Fruit fly (Drosophila melanogaster) whole organism, embryonic: ENCODE results near the gene CG33090.

Experiments used
- Bdp1 ChIP-seq: fragments of 200-800 bp; sonication (Bioruptor generic); optimal IDR thresholded peaks from 3 replicates; lab custom pipeline; 2016; ENCODE audit warnings: missing biosample characterization, missing genetic modification characterization
- CG10147 ChIP-seq: fragments of 200-800 bp; sonication (Bioruptor generic); optimal IDR thresholded peaks from 2 replicates; lab custom pipeline; 2019; ENCODE audit warnings: missing biosample characterization, mild to moderate bottlenecking, missing genetic modification characterization, moderate library complexity
- CG10274 ChIP-seq: fragments of 200-800 bp; sonication (Bioruptor generic); optimal IDR thresholded peaks from 3 replicates; lab custom pipeline; 2017; ENCODE audit warnings: missing biosample characterization, mild to moderate bottlenecking, missing genetic modification characterization
- CG11085 ChIP-seq: fragments of 200-800 bp; sonication (Bioruptor generic); IDR thresholded peaks from 2 replicates; pipeline ENCODE4 v1.3.6; 2022; ENCODE audit warnings: missing biosample characterization, missing genetic modification characterization
- CG12942 ChIP-seq: fragments of 200-800 bp; sonication (Bioruptor generic); optimal IDR thresholded peaks from 3 replicates; lab custom pipeline; 2016; ENCODE audit warnings: missing biosample characterization, missing genetic modification characterization
- CG14050 ChIP-seq: fragments of 200-800 bp; sonication (Bioruptor generic); IDR thresholded peaks from 3 replicates; pipeline ENCODE4 v1.3.6; 2022; ENCODE audit warnings: missing biosample characterization, missing genetic modification characterization
- CG16863 ChIP-seq: fragments of 200-800 bp; sonication (Bioruptor generic); optimal IDR thresholded peaks from 3 replicates; lab custom pipeline; 2016; ENCODE audit warnings: missing biosample characterization, missing genetic modification characterization
- CG17912 ChIP-seq: fragments of 200-800 bp; sonication (Bioruptor generic); optimal IDR thresholded peaks from 2 replicates; lab custom pipeline; 2018; ENCODE audit warnings: missing biosample characterization, mild to moderate bottlenecking, missing genetic modification characterization
- CG18764 ChIP-seq: fragments of 200-800 bp; sonication (Bioruptor generic); optimal IDR thresholded peaks from 3 replicates; lab custom pipeline; 2016; ENCODE audit warnings: missing biosample characterization, missing genetic modification characterization
- CG2875 ChIP-seq: fragments of 200-800 bp; sonication (Bioruptor generic); optimal IDR thresholded peaks from 2 replicates; lab custom pipeline; 2017; ENCODE audit warnings: missing biosample characterization, mild to moderate bottlenecking, missing genetic modification characterization, missing genetic modification reagents
- CG3726 ChIP-seq: fragments of 200-800 bp; sonication (Bioruptor generic); IDR thresholded peaks from 3 replicates; pipeline ENCODE4, ENCODE4 v1.3.6; 2022; ENCODE audit warnings: missing biosample characterization, missing genetic modification characterization
- CG6175 ChIP-seq: fragments of 200-800 bp; sonication (Bioruptor generic); IDR thresholded peaks from 3 replicates; pipeline ENCODE4 v1.3.6; 2022; ENCODE audit warnings: missing biosample characterization, missing genetic modification characterization
- Camta ChIP-seq: fragments of 200-800 bp; sonication (Bioruptor generic); optimal IDR thresholded peaks from 2 replicates; lab custom pipeline; 2016; ENCODE audit warnings: missing biosample characterization, missing genetic modification characterization
- D ChIP-seq, 2 experiments: fragments of 200-800 bp in 1 of 2; fragments of >200 bp in 1 of 2; sonication (Bioruptor generic) in 1 of 2; optimal IDR thresholded peaks; 2 replicates in 1 of 2; 3 replicates in 1 of 2; lab custom pipeline; 2017; ENCODE audit warnings: mild to moderate bottlenecking in 1 of 2, missing biosample characterization in 1 of 2, missing genetic modification characterization in 1 of 2, missing genetic modification reagents in 1 of 2
- D19B ChIP-seq: fragments of 200-800 bp; sonication (Bioruptor generic); optimal IDR thresholded peaks from 2 replicates; lab custom pipeline; 2017; ENCODE audit warnings: missing biosample characterization, mild to moderate bottlenecking, missing genetic modification characterization
- Dfd ChIP-seq, 2 experiments: fragments of >200 bp; optimal IDR thresholded peaks; 2 replicates each; lab custom pipeline; 2017; ENCODE audit warnings: missing biosample characterization in 2 of 2, missing genetic modification characterization in 2 of 2
- Dip3 ChIP-seq: fragments of 200-800 bp; sonication (Bioruptor generic); optimal IDR thresholded peaks from 3 replicates; lab custom pipeline; 2016; ENCODE audit warnings: missing biosample characterization, missing genetic modification characterization
- Doc2 ChIP-seq: fragments of 200-800 bp; sonication (Bioruptor generic); IDR thresholded peaks from 2 replicates; pipeline ENCODE4 v1.3.6; 2022; ENCODE audit warnings: missing biosample characterization, missing genetic modification characterization
- Hr78 ChIP-seq, 2 experiments: fragments of 200-800 bp in 1 of 2; fragments of >200 bp in 1 of 2; sonication (Bioruptor generic) in 1 of 2; optimal IDR thresholded peaks; 2 replicates each; lab custom pipeline; 2017 to 2019; ENCODE audit warnings: missing biosample characterization in 2 of 2, missing genetic modification characterization in 2 of 2, mild to moderate bottlenecking in 1 of 2, moderate library complexity in 1 of 2
- Lhr ChIP-seq: fragments of 200-800 bp; sonication (Bioruptor generic); optimal IDR thresholded peaks from 3 replicates; lab custom pipeline; 2017; ENCODE audit warnings: mild to moderate bottlenecking, missing biosample characterization, missing genetic modification reagents, missing genetic modification characterization
- Meics ChIP-seq: fragments of 200-800 bp; sonication (Bioruptor generic); optimal IDR thresholded peaks from 2 replicates; lab custom pipeline; 2017; ENCODE audit warnings: missing biosample characterization, mild to moderate bottlenecking, missing genetic modification characterization
- Mrtf ChIP-seq: fragments of 200-800 bp; sonication (Bioruptor generic); IDR thresholded peaks from 3 replicates; pipeline ENCODE4 v1.3.6; 2022; ENCODE audit warnings: missing biosample characterization, missing genetic modification characterization
- NFAT ChIP-seq: fragments of 200-800 bp; sonication (Bioruptor generic); IDR thresholded peaks from 2 replicates; pipeline ENCODE4 v1.3.6; 2022; ENCODE audit warnings: missing biosample characterization, missing genetic modification characterization
- Nf-YB ChIP-seq: fragments of 200-800 bp; sonication (Bioruptor generic); optimal IDR thresholded peaks from 3 replicates; lab custom pipeline; 2019; ENCODE audit warnings: missing biosample characterization, mild to moderate bottlenecking, missing genetic modification characterization, moderate library complexity
- Optix ChIP-seq: fragments of 200-800 bp; sonication (Bioruptor generic); IDR thresholded peaks from 3 replicates; pipeline ENCODE4 v1.3.6; 2022; ENCODE audit warnings: missing biosample characterization, missing genetic modification characterization
- Ptx1 ChIP-seq: fragments of 200-800 bp; sonication (Bioruptor generic); IDR thresholded peaks from 2 replicates; pipeline ENCODE4 v1.3.6; 2022; ENCODE audit warnings: missing biosample characterization, missing genetic modification characterization
- Sox102F ChIP-seq: fragments of 200-800 bp; sonication (Bioruptor generic); optimal IDR thresholded peaks from 2 replicates; lab custom pipeline; 2018; ENCODE audit warnings: missing biosample characterization, mild to moderate bottlenecking, missing genetic modification characterization, moderate library complexity
- ara ChIP-seq: fragments of 200-800 bp; sonication (Bioruptor generic); IDR thresholded peaks from 2 replicates; pipeline ENCODE4 v1.3.6; 2022; ENCODE audit warnings: missing biosample characterization, missing genetic modification characterization
- bab2 ChIP-seq: fragments of 200-800 bp; sonication (Bioruptor generic); optimal IDR thresholded peaks from 2 replicates; lab custom pipeline; 2016; ENCODE audit warnings: missing biosample characterization, missing genetic modification characterization
- corto ChIP-seq: fragments of 200-800 bp; sonication (Bioruptor generic); optimal IDR thresholded peaks from 2 replicates; lab custom pipeline; 2016; ENCODE audit warnings: missing biosample characterization, mild to moderate bottlenecking, missing genetic modification characterization, moderate library complexity
- crol ChIP-seq: fragments of 200-800 bp; sonication (Bioruptor generic); IDR thresholded peaks from 2 replicates; pipeline ENCODE4 v1.3.6; 2022; ENCODE audit warnings: missing biosample characterization, missing genetic modification characterization
- dm ChIP-seq: fragments of 200-800 bp; sonication (Bioruptor generic); optimal IDR thresholded peaks from 3 replicates; lab custom pipeline; 2016; ENCODE audit warnings: missing biosample characterization, missing genetic modification characterization
- ems ChIP-seq: fragments of 200-800 bp; sonication (Bioruptor generic); optimal IDR thresholded peaks from 3 replicates; lab custom pipeline; 2016; ENCODE audit warnings: missing biosample characterization, missing genetic modification characterization
- kni ChIP-seq: fragments of 200-800 bp; sonication (Bioruptor generic); optimal IDR thresholded peaks from 3 replicates; lab custom pipeline; 2017; ENCODE audit warnings: mild to moderate bottlenecking, missing biosample characterization, missing genetic modification reagents, missing genetic modification characterization
- lilli ChIP-seq: fragments of 200-800 bp; sonication (Bioruptor generic); optimal IDR thresholded peaks from 3 replicates; lab custom pipeline; 2016; ENCODE audit warnings: missing biosample characterization, missing genetic modification characterization
- maf-S ChIP-seq: fragments of 200-800 bp; sonication (Bioruptor generic); optimal IDR thresholded peaks from 2 replicates; lab custom pipeline; 2016; ENCODE audit warnings: missing biosample characterization, missing genetic modification characterization
- nerfin-1 ChIP-seq: fragments of 200-800 bp; sonication (Bioruptor generic); optimal IDR thresholded peaks from 3 replicates; lab custom pipeline; 2019; ENCODE audit warnings: missing biosample characterization, mild to moderate bottlenecking, missing genetic modification characterization, moderate library complexity
- nom ChIP-seq: fragments of 200-800 bp; sonication (Bioruptor generic); optimal IDR thresholded peaks from 2 replicates; lab custom pipeline; 2017; ENCODE audit warnings: missing biosample characterization, missing genetic modification characterization, mild to moderate bottlenecking, moderate library complexity, missing genetic modification reagents
- odd ChIP-seq: fragments of 200-800 bp; sonication (Bioruptor generic); optimal IDR thresholded peaks from 2 replicates; lab custom pipeline; 2017; ENCODE audit warnings: missing biosample characterization, mild to moderate bottlenecking, missing genetic modification characterization
- onecut ChIP-seq: fragments of 200-800 bp; sonication (Bioruptor generic); IDR thresholded peaks from 2 replicates; pipeline ENCODE4 v1.3.6; 2022; ENCODE audit warnings: missing biosample characterization, missing genetic modification characterization
- repo ChIP-seq: fragments of 200-800 bp; sonication (Bioruptor generic); optimal IDR thresholded peaks from 2 replicates; lab custom pipeline; 2016; ENCODE audit warnings: missing biosample characterization, missing genetic modification characterization
- sc ChIP-seq, 3 experiments: fragments of >200 bp in 2 of 3; fragments of 200-800 bp in 1 of 3; sonication (Bioruptor generic) in 1 of 3; optimal IDR thresholded peaks; 2 replicates in 2 of 3; 3 replicates in 1 of 3; lab custom pipeline; 2017; ENCODE audit warnings: mild to moderate bottlenecking in 1 of 3, missing biosample characterization in 1 of 3, missing genetic modification characterization in 1 of 3, missing genetic modification reagents in 1 of 3
- schlank ChIP-seq: fragments of 200-800 bp; sonication (Bioruptor generic); optimal IDR thresholded peaks from 2 replicates; lab custom pipeline; 2018; ENCODE audit warnings: missing biosample characterization, mild to moderate bottlenecking, missing genetic modification characterization
- scrt ChIP-seq: fragments of 200-800 bp; sonication (Bioruptor generic); optimal IDR thresholded peaks from 2 replicates; lab custom pipeline; 2018; ENCODE audit warnings: missing biosample characterization, mild to moderate bottlenecking, missing genetic modification characterization, moderate library complexity
- shn ChIP-seq: fragments of 200-800 bp; sonication (Bioruptor generic); optimal IDR thresholded peaks from 3 replicates; lab custom pipeline; 2016; ENCODE audit warnings: missing biosample characterization, missing genetic modification characterization
- sim ChIP-seq: fragments of 200-800 bp; sonication (Bioruptor generic); IDR thresholded peaks from 2 replicates; pipeline ENCODE4 v1.3.6; 2022; ENCODE audit warnings: missing biosample characterization, missing genetic modification characterization
- slbo ChIP-seq: fragments of 200-800 bp; sonication (Bioruptor generic); IDR thresholded peaks from 2 replicates; pipeline ENCODE4 v1.3.6; 2022; ENCODE audit warnings: missing biosample characterization, missing genetic modification characterization
- sob ChIP-seq: fragments of 200-800 bp; sonication (Bioruptor generic); IDR thresholded peaks from 2 replicates; pipeline ENCODE4 v1.3.6; 2022; ENCODE audit warnings: missing biosample characterization, missing genetic modification characterization
- ssp ChIP-seq: fragments of 200-800 bp; sonication (Bioruptor generic); IDR thresholded peaks from 2 replicates; pipeline ENCODE4 v1.3.6; 2022; ENCODE audit warnings: missing biosample characterization, missing genetic modification characterization
- tx ChIP-seq: fragments of 200-800 bp; sonication (Bioruptor generic); optimal IDR thresholded peaks from 2 replicates; lab custom pipeline; 2016; ENCODE audit warnings: missing biosample characterization, missing genetic modification characterization
- vvl ChIP-seq: fragments of 200-800 bp; sonication (Bioruptor generic); IDR thresholded peaks from 2 replicates; pipeline ENCODE4 v1.3.6; 2022; ENCODE audit warnings: missing biosample characterization, missing genetic modification characterization

The CG33090 gene

dm6 chr2L:14386522-14386921, 52.6 kb downstream of the CG33090 start (continued):
- peak; percentile 4 for TF ChIP-seq CG18764 (GFP tag; lab: Kevin White, UChicago)
- TF ChIP-seq Hr78 (GFP tag; optimal IDR thresholded peaks at IDR 0.05; lab: Kevin White, UChicago) = no peak
- TF ChIP-seq sc (optimal IDR thresholded peaks at IDR 0.05; lab: Kevin White, UChicago) = no peak
- TF ChIP-seq sc (GFP tag; optimal IDR thresholded peaks at IDR 0.05; lab: Kevin White, UChicago) = no peak
- TF ChIP-seq dm = no peak
- TF ChIP-seq NFAT = no peak
- TF ChIP-seq Doc2 = no peak
- no peak for TF ChIP-seq sob (GFP tag; lab: Robert Waterston, UW)
- no peak for TF ChIP-seq CG11085 (GFP tag; lab: Robert Waterston, UW)
- no peak for TF ChIP-seq kni (GFP tag; lab: Kevin White, UChicago)
- no peak for TF ChIP-seq Camta (GFP tag; lab: Kevin White, UChicago)
- peak; percentile 82 for TF ChIP-seq nom (GFP tag; lab: Kevin White, UChicago)
- TF ChIP-seq CG2875 (GFP tag; lab: Kevin White, UChicago) = no peak
- no peak for TF ChIP-seq maf-S (GFP tag; lab: Kevin White, UChicago)
- no peak for TF ChIP-seq repo (GFP tag; lab: Kevin White, UChicago)
- no peak for TF ChIP-seq Optix
- TF ChIP-seq Ptx1 (GFP tag; lab: Robert Waterston, UW) = 0 out of 2 replicates have a peak, but pooled peaks have one; percentile 24
- TF ChIP-seq bab2 (GFP tag; lab: Kevin White, UChicago) = no peak
- TF ChIP-seq crol (GFP tag; lab: Robert Waterston, UW) = no peak
- TF ChIP-seq vvl (GFP tag; lab: Robert Waterston, UW) = no peak
- TF ChIP-seq Meics (GFP tag; lab: Kevin White, UChicago) = no peak
- TF ChIP-seq sim (GFP tag; lab: Robert Waterston, UW) = peak; percentile 42; the same call in 1 of the 2 replicates
- TF ChIP-seq CG12942 (GFP tag; lab: Kevin White, UChicago) = no peak
- no peak for TF ChIP-seq onecut (GFP tag; lab: Robert Waterston, UW)
- TF ChIP-seq tx (GFP tag; lab: Kevin White, UChicago) = no peak
- TF ChIP-seq scrt (GFP tag; lab: Kevin White, UChicago) = no peak
- no peak for TF ChIP-seq Bdp1 (GFP tag; lab: Kevin White, UChicago)
- TF ChIP-seq CG17912 (GFP tag; lab: Kevin White, UChicago) = no peak
- no peak for TF ChIP-seq CG10147 (GFP tag; lab: Kevin White, UChicago)
- no peak for TF ChIP-seq D (optimal IDR thresholded peaks at IDR 0.05; lab: Kevin White, UChicago)
- TF ChIP-seq D (GFP tag; optimal IDR thresholded peaks at IDR 0.05; lab: Kevin White, UChicago) = no peak
- no peak for TF ChIP-seq shn
- TF ChIP-seq slbo (GFP tag; lab: Robert Waterston, UW) = no peak
- TF ChIP-seq CG16863 (GFP tag; lab: Kevin White, UChicago) = no peak
- TF ChIP-seq Lhr (GFP tag; lab: Kevin White, UChicago) = no peak
- no peak for TF ChIP-seq schlank (tag; lab: Kevin White, UChicago)
- no peak for TF ChIP-seq Sox102F
- no peak for TF ChIP-seq ems
- no peak for TF ChIP-seq Dip3 (GFP tag; lab: Kevin White, UChicago)
- TF ChIP-seq odd (GFP tag; lab: Kevin White, UChicago) = no peak
- TF ChIP-seq Nf-YB (GFP tag; lab: Kevin White, UChicago) = no peak
- TF ChIP-seq CG3726 = no peak
- TF ChIP-seq CG10274 (GFP tag; lab: Kevin White, UChicago) = no peak
- no peak; the same call in 1 of the 2 replicates for TF ChIP-seq ssp
- TF ChIP-seq CG14050 = no peak
- no peak for TF ChIP-seq Mrtf (GFP tag; lab: Robert Waterston, UW)
- TF ChIP-seq lilli (GFP tag; lab: Kevin White, UChicago) = no peak
- TF ChIP-seq CG6175 (GFP tag; lab: Robert Waterston, UW) = no peak
- no peak for TF ChIP-seq nerfin-1 (tag; lab: Kevin White, UChicago)
- TF ChIP-seq Dfd (GFP tag; optimal IDR thresholded peaks at IDR 0.05; lab: Kevin White, UChicago) = no peak
- TF ChIP-seq ara = peak; percentile 37; the same call in 1 of the 2 replicates
- no peak for TF ChIP-seq D19B (GFP tag; lab: Kevin White, UChicago)
- peak; percentile 93 for TF ChIP-seq corto (GFP tag; lab: Kevin White, UChicago)
